Fruit fly (Drosophila melanogaster): ENCODE data around the gene CG5555.

dm6 chr3R:19165620-19166055 lies 14.7 kb downstream of the CG5555 start:
- TF ChIP-seq CTCF (optimal IDR thresholded peaks at IDR 0.05) (no peak), CG8478 (optimal IDR thresholded peaks at IDR 0.05) (no peak)

All from S2 (cell line).